Worm (Caenorhabditis elegans) whole organism, mixed stage, embryonic: ENCODE measurements around the gene dylt-2.
A peak's percentile ranks its signal among the peaks of the same experiment; 100 is the strongest.

ENCODE experiments used
- M03D4.4 ChIP-seq: sonication (generic microtip); optimal IDR thresholded peaks from 2 replicates; lab custom pipeline; 2017; ENCODE audit warnings: mild to moderate bottlenecking, missing genetic modification characterization, missing compliant biosample characterization
- bed-3 ChIP-seq: fragments of 200-800 bp; sonication (Bioruptor generic); optimal IDR thresholded peaks from 3 replicates; lab custom pipeline; 2018; ENCODE audit warnings: mild to moderate bottlenecking, missing genetic modification characterization, moderate library complexity, missing compliant biosample characterization
- blmp-1 ChIP-seq: fragments of 150-350 bp; optimal IDR thresholded peaks from 2 replicates; lab custom pipeline; 2014; ENCODE audit warnings: missing biosample characterization, missing genetic modification characterization
- ceh-39 ChIP-seq: fragments of 150-350 bp; optimal IDR thresholded peaks from 2 replicates; lab custom pipeline; 2014; ENCODE audit warnings: missing biosample characterization, missing genetic modification characterization
- ceh-43 ChIP-seq: fragments of 200-800 bp; sonication (Bioruptor generic); optimal IDR thresholded peaks from 2 replicates; lab custom pipeline; 2018; ENCODE audit warnings: mild to moderate bottlenecking, missing genetic modification characterization, moderate library complexity, missing compliant biosample characterization
- ceh-83 ChIP-seq: fragments of 200-800 bp; sonication (Bioruptor generic); optimal IDR thresholded peaks from 2 replicates; lab custom pipeline; 2018; ENCODE audit warnings: mild to moderate bottlenecking, missing genetic modification characterization, missing compliant biosample characterization
- ces-1 ChIP-seq: fragments of 150-350 bp; optimal IDR thresholded peaks from 2 replicates; lab custom pipeline; 2014; ENCODE audit warnings: missing biosample characterization, missing genetic modification reagents, missing genetic modification characterization
- cnd-1 ChIP-seq: fragments of 200-800 bp; sonication (Bioruptor generic); optimal IDR thresholded peaks from 2 replicates; lab custom pipeline; 2018; ENCODE audit warnings: mild to moderate bottlenecking, missing genetic modification characterization, missing compliant biosample characterization
- drap-1 ChIP-seq: fragments of 200-800 bp; sonication (Bioruptor generic); optimal IDR thresholded peaks from 3 replicates; lab custom pipeline; 2018; ENCODE audit warnings: mild to moderate bottlenecking, missing genetic modification characterization, missing compliant biosample characterization
- elt-1 ChIP-seq: sonication (generic microtip); optimal IDR thresholded peaks from 2 replicates; lab custom pipeline; 2017; ENCODE audit warnings: missing genetic modification characterization, mild to moderate bottlenecking, missing compliant biosample characterization, antibody characterized with exemption, moderate library complexity, borderline replicate concordance; ENCODE audit not compliant: insufficient read depth
- elt-3 ChIP-seq: fragments of 150-350 bp; optimal IDR thresholded peaks from 2 replicates; lab custom pipeline; 2014; ENCODE audit warnings: missing biosample characterization, missing genetic modification characterization
- flh-1 ChIP-seq: fragments of 200-800 bp; sonication (Bioruptor generic); optimal IDR thresholded peaks from 2 replicates; lab custom pipeline; 2018; ENCODE audit warnings: mild to moderate bottlenecking, missing genetic modification characterization, moderate library complexity, missing compliant biosample characterization
- hlh-1 ChIP-seq: fragments of 150-350 bp; optimal IDR thresholded peaks from 2 replicates; lab custom pipeline; 2014; ENCODE audit warnings: missing biosample characterization, missing genetic modification reagents, missing genetic modification characterization
- lin-13 ChIP-seq: fragments of 150-350 bp; optimal IDR thresholded peaks from 2 replicates; lab custom pipeline; 2014; ENCODE audit warnings: missing biosample characterization, missing genetic modification characterization
- lin-32 ChIP-seq: fragments of 200-800 bp; sonication (Bioruptor generic); optimal IDR thresholded peaks from 2 replicates; lab custom pipeline; 2018; ENCODE audit warnings: mild to moderate bottlenecking, missing genetic modification characterization, missing compliant biosample characterization
- lsy-2 ChIP-seq: fragments of 150-350 bp; optimal IDR thresholded peaks from 2 replicates; lab custom pipeline; 2014; ENCODE audit warnings: missing biosample characterization, missing genetic modification characterization
- mab-5 ChIP-seq: fragments of 150-350 bp; optimal IDR thresholded peaks from 2 replicates; lab custom pipeline; 2014; ENCODE audit warnings: missing biosample characterization, missing genetic modification characterization
- mls-2 ChIP-seq: sonication (generic microtip); optimal IDR thresholded peaks from 2 replicates; lab custom pipeline; 2016; ENCODE audit warnings: mild to moderate bottlenecking, missing genetic modification characterization, moderate library complexity, missing compliant biosample characterization
- nhr-12 ChIP-seq: fragments of 150-350 bp; optimal IDR thresholded peaks from 2 replicates; lab custom pipeline; 2014; ENCODE audit warnings: missing biosample characterization, missing genetic modification characterization
- nhr-2 ChIP-seq: fragments of 150-350 bp; optimal IDR thresholded peaks from 2 replicates; lab custom pipeline; 2014; ENCODE audit warnings: missing biosample characterization, missing genetic modification characterization
- nhr-237 ChIP-seq: fragments of 150-350 bp; optimal IDR thresholded peaks from 2 replicates; lab custom pipeline; 2014; ENCODE audit warnings: missing biosample characterization, missing genetic modification characterization
- nhr-28 ChIP-seq: fragments of 150-350 bp; optimal IDR thresholded peaks from 2 replicates; lab custom pipeline; 2014; ENCODE audit warnings: missing biosample characterization, missing genetic modification characterization
- nhr-76 ChIP-seq: sonication (generic microtip); optimal IDR thresholded peaks from 2 replicates; lab custom pipeline; 2017; ENCODE audit warnings: missing biosample characterization, missing genetic modification characterization
- pha-4 ChIP-seq: fragments of 150-350 bp; optimal IDR thresholded peaks from 2 replicates; lab custom pipeline; 2018; ENCODE audit warnings: missing biosample characterization, missing genetic modification reagents, missing genetic modification characterization
- sem-2 ChIP-seq: fragments of 200-800 bp; sonication (Bioruptor generic); optimal IDR thresholded peaks from 2 replicates; lab custom pipeline; 2018; ENCODE audit warnings: mild to moderate bottlenecking, missing genetic modification characterization, missing compliant biosample characterization
- sptf-1 ChIP-seq: sonication (generic microtip); optimal IDR thresholded peaks from 2 replicates; lab custom pipeline; 2017; ENCODE audit warnings: mild to moderate bottlenecking, missing genetic modification characterization, moderate library complexity, missing compliant biosample characterization
- tbx-8 ChIP-seq: fragments of 200-800 bp; sonication (Bioruptor generic); optimal IDR thresholded peaks from 2 replicates; lab custom pipeline; 2018; ENCODE audit warnings: mild to moderate bottlenecking, missing genetic modification characterization, moderate library complexity, missing compliant biosample characterization
- unc-120 ChIP-seq: sonication (generic microtip); optimal IDR thresholded peaks from 2 replicates; lab custom pipeline; 2017; ENCODE audit warnings: missing genetic modification characterization, missing compliant biosample characterization; ENCODE audit not compliant: poor library complexity, severe bottlenecking
- unc-39 ChIP-seq: fragments of 150-350 bp; optimal IDR thresholded peaks from 2 replicates; lab custom pipeline; 2014; ENCODE audit warnings: missing biosample characterization, missing genetic modification characterization
- unc-62 ChIP-seq: fragments of 150-350 bp; optimal IDR thresholded peaks from 2 replicates; lab custom pipeline; 2014; ENCODE audit warnings: missing biosample characterization, missing genetic modification reagents, missing genetic modification characterization
- zip-8 ChIP-seq: fragments of 150-350 bp; optimal IDR thresholded peaks from 2 replicates; lab custom pipeline; 2014; ENCODE audit warnings: missing biosample characterization, missing genetic modification characterization
- ztf-11 ChIP-seq: fragments of 150-350 bp; optimal IDR thresholded peaks from 2 replicates; lab custom pipeline; 2014; ENCODE audit warnings: missing biosample characterization, missing genetic modification characterization

dylt-2 gene

DNA sequence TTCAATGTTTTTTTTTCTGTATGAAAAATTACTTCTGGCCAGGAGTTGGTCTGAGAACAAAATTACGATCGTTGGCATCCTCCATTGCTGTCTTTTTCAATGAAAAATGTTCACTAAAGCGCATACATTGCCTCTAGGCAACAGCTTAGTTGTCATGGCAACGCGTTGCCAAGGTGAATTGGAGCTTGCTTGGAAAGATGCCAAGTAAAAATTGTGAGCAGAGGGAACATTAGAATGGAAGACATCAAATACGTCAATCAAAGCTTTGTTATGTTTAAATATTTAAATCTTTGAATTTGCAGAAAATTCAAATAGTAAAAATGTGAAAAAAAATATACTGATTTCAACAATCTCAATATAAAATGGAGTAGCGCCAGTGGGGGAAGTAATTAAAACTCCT is at the start of gene dylt-2:
Gene dylt-2 (minus strand): TSS at position 101 of the 400 bp plus-strand sequence.
- TF ChIP-seq cnd-1 (tag; lab: Kevin White, UChicago) (no peak), elt-3 (tag; lab: Kevin White, UChicago) (no peak), zip-8 (tag; lab: Kevin White, UChicago) (no peak), blmp-1 (tag; lab: Kevin White, UChicago) (no peak), nhr-76 (tag; lab: Kevin White, UChicago) (no peak), mls-2 (tag; lab: Kevin White, UChicago) (no peak), sptf-1 (no peak), ztf-11 (tag; lab: Kevin White, UChicago) (no peak), drap-1 (GFP tag; lab: Kevin White, UChicago) (no peak), ceh-83 (GFP tag; lab: Kevin White, UChicago) (no peak), elt-1 (tag; lab: Kevin White, UChicago) (no peak), pha-4 (tag; lab: Kevin White, UChicago) (no peak), nhr-2 (tag; lab: Kevin White, UChicago) (no peak), lsy-2 (tag; lab: Kevin White, UChicago) (no peak), lin-13 (no peak), unc-120 (no peak), hlh-1 (tag; lab: Kevin White, UChicago) (no peak), ceh-43 (GFP tag; lab: Kevin White, UChicago) (no peak), sem-2 (no peak)

DNA sequence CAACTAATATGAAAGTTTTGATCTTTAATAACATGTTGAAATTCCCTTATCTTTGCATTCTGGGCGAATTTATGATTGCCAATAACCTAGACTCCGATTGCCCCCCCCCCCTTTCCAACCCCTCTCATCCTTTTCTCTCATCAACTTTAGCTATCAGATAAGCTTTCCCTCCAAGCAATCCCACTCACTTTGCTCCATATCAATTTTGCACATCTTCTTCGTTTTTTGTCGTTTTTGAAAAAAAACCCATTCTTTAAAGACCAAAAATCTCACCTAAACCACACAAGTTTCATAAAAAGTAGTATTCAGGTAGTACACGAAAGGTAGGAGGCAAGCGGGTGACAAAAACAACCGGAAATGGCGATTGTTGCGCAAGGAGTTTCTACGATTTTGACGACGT is 47.9 kb upstream of the dylt-2 start, which contains the start of gene twk-18:
Gene twk-18 (plus strand): TSS at position 301 of the 400 bp plus-strand sequence.
- TF ChIP-seq hlh-1 (tag; lab: Kevin White, UChicago) (no peak), unc-120 (no peak), ztf-11 (tag; lab: Kevin White, UChicago) (no peak), sem-2 (no peak), unc-39 (tag; lab: Kevin White, UChicago) (no peak), tbx-8 (GFP tag; lab: Kevin White, UChicago) (no peak), elt-1 (tag; lab: Kevin White, UChicago) (no peak), nhr-12 (no peak), flh-1 (no peak), pha-4 (tag; lab: Kevin White, UChicago) (no peak), nhr-28 (no peak), ceh-83 (GFP tag; lab: Kevin White, UChicago) (no peak), ceh-39 (tag; lab: Kevin White, UChicago) (no peak), bed-3 (no peak), mls-2 (tag; lab: Kevin White, UChicago) (no peak), nhr-237 (tag; lab: Kevin White, UChicago) (no peak), unc-62 (GFP tag; lab: Kevin White, UChicago) (no peak), nhr-76 (tag; lab: Kevin White, UChicago) (no peak), elt-3 (tag; lab: Kevin White, UChicago) (no peak), nhr-2 (tag; lab: Kevin White, UChicago) (no peak)

DNA sequence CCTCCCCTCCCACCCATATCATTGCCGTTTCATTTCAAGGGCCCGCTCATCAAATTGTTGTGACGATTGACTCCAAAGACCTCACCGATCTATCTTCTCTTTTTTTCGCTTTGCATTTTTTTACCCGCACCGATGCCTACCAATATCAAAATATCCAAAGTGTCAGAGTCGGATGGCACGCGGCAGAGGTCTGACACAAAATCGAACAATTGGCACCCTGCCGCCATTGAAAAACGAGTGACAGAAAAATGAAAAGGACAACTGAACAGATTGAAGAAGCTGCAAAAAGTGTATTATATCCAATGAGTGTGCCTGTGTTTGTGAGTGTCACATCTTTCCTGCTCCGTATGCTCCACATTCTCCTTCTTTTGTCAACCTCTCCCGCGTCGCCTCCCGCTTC is 46.5 kb upstream of the dylt-2 start:
- no peak for TF ChIP-seq sem-2
- TF ChIP-seq nhr-2 (tag; lab: Kevin White, UChicago) = no peak
- TF ChIP-seq bed-3 = no peak
- no peak for TF ChIP-seq lin-13
- peak; percentile 85 for TF ChIP-seq unc-62 (GFP tag; lab: Kevin White, UChicago)
- peak; percentile 54 for TF ChIP-seq unc-120
- TF ChIP-seq hlh-1 (tag; lab: Kevin White, UChicago) = peak; percentile 28

DNA sequence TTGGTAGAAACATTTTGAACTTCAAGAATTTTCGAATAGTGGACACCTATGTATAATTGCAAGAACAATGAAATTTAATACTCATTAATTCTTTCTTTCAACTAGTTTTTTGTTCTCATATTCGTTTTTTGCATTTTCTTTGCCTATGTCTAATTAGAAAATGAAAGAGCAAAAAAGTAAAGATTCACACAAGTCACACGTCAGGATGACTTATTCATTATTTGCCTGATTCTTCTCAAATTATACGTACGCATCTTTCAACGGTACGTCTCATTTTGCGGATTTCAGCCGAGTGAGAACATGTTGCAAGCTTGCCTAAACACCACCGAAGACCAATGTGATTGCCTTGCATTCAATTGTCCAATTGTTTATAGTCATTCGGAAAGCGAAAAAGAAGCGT is 40.7 kb upstream of the dylt-2 start, which contains the start of gene nmur-1:
Gene nmur-1 (plus strand): TSS at position 301 of the 400 bp plus-strand sequence.
- TF ChIP-seq ceh-83 (GFP tag; lab: Kevin White, UChicago) (no peak), mab-5 (tag; lab: Kevin White, UChicago) (no peak), ces-1 (GFP tag; lab: Kevin White, UChicago) (no peak)

DNA sequence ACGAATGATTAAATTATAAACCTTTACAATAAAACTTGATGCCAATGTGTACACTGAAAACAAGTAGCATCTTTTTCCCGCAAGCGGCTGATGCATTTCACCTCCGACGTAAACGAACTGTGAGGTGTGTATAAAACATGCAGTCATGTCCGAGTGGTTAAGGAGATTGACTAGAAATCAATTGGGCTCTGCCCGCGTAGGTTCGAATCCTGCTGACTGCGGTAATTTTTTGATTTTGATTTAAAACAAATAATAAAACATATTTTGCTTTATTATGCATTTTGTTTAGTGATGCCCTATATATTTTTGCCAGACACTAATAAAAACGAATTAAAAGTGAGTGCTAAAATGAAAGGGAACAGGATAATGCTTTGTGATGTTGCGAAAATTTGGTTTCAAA is 31.5 kb upstream of the dylt-2 start:
- peak; percentile 12 for TF ChIP-seq lin-32 (GFP tag; lab: Kevin White, UChicago)
- no peak for TF ChIP-seq nhr-76 (tag; lab: Kevin White, UChicago)
- TF ChIP-seq sem-2 = peak; percentile 52
- peak; percentile 77 for TF ChIP-seq ceh-83 (GFP tag; lab: Kevin White, UChicago)
- TF ChIP-seq M03D4.4 = peak; percentile 58
- peak; percentile 33 for TF ChIP-seq bed-3
